Worm (Caenorhabditis elegans) whole organism, L1 larva: ENCODE data around the gene ekl-5.

ENCODE experiments used
- ama-1 ChIP-seq: fragments of 150-350 bp; optimal IDR thresholded peaks from 2 replicates; lab custom pipeline; 2014
- blmp-1 ChIP-seq: fragments of 150-350 bp; optimal IDR thresholded peaks from 2 replicates; lab custom pipeline; 2014; ENCODE audit warnings: missing biosample characterization, missing genetic modification characterization
- ets-5 ChIP-seq: fragments of 200-800 bp; sonication (Bioruptor generic); IDR thresholded peaks from 2 replicates; pipeline ENCODE4 v1.3.6; 2022; ENCODE audit warnings: missing genetic modification characterization, missing compliant biosample characterization
- isw-1 ChIP-seq: fragments of 200-800 bp; sonication (Bioruptor generic); IDR thresholded peaks from 2 replicates; pipeline ENCODE4 v1.3.6; 2022; ENCODE audit warnings: missing genetic modification characterization, missing compliant biosample characterization
- lin-15B ChIP-seq: fragments of 150-350 bp; sonication (generic microtip); optimal IDR thresholded peaks from 3 replicates; lab custom pipeline; 2014; ENCODE audit warnings: missing biosample characterization, missing genetic modification characterization
- mdl-1 ChIP-seq, 2 experiments: fragments of 150-350 bp; optimal IDR thresholded peaks; 2 replicates each; lab custom pipeline; 2014 to 2017; ENCODE audit warnings: missing biosample characterization in 2 of 2, missing genetic modification characterization in 2 of 2, inconsistent platforms in 1 of 2
- nhr-11 ChIP-seq: fragments of 150-350 bp; optimal IDR thresholded peaks from 2 replicates; lab custom pipeline; 2014; ENCODE audit warnings: missing biosample characterization, missing genetic modification characterization
- nhr-237 ChIP-seq: fragments of 150-350 bp; optimal IDR thresholded peaks from 2 replicates; lab custom pipeline; 2014; ENCODE audit warnings: missing biosample characterization, missing genetic modification characterization
- nhr-76 ChIP-seq: sonication (generic microtip); optimal IDR thresholded peaks from 2 replicates; lab custom pipeline; 2017; ENCODE audit warnings: missing biosample characterization, missing genetic modification characterization
- nhr-77 ChIP-seq: fragments of 150-350 bp; optimal IDR thresholded peaks from 2 replicates; lab custom pipeline; 2014; ENCODE audit warnings: missing biosample characterization, missing genetic modification characterization
- nhr-85 ChIP-seq: sonication (generic microtip); peaks from one replicate; lab custom pipeline; 2016; ENCODE audit warnings: missing genetic modification characterization, inconsistent platforms, missing compliant biosample characterization
- unc-62 ChIP-seq: fragments of 150-350 bp; optimal IDR thresholded peaks from 2 replicates; lab custom pipeline; 2014; ENCODE audit warnings: missing biosample characterization, missing genetic modification reagents, missing genetic modification characterization
- unc-86 ChIP-seq: sonication (generic microtip); optimal IDR thresholded peaks from 2 replicates; lab custom pipeline; 2016; ENCODE audit warnings: missing genetic modification characterization, missing compliant biosample characterization
- ztf-11 ChIP-seq, 2 experiments: sonication (generic microtip); optimal IDR thresholded peaks; 2 replicates each; lab custom pipeline; 2016 to 2017; ENCODE audit warnings: missing genetic modification characterization in 2 of 2, missing biosample characterization in 1 of 2, missing compliant biosample characterization in 1 of 2

ce11 chrX:13875913-13876312, 41.1 kb downstream of the ekl-5 start:
- no peak for TF ChIP-seq blmp-1 (tag; lab: Kevin White, UChicago)
- no peak for TF ChIP-seq ama-1 (lab: Kevin White, UChicago)
- TF ChIP-seq unc-86 (tag; lab: Kevin White, UChicago), result no peak
- TF ChIP-seq nhr-237, result no peak
- TF ChIP-seq isw-1 (GFP tag; lab: Robert Waterston, UW), result no peak
- no peak for TF ChIP-seq nhr-76 (tag; lab: Kevin White, UChicago)
- no peak for TF ChIP-seq lin-15B
- TF ChIP-seq nhr-77 (tag; lab: Kevin White, UChicago), result no peak
- no peak for TF ChIP-seq ets-5 (GFP tag; lab: Robert Waterston, UW)
- TF ChIP-seq mdl-1 (tag; optimal IDR thresholded peaks at IDR 0.05; lab: Kevin White, UChicago), result no peak
- no peak for TF ChIP-seq unc-62 (GFP tag; lab: Kevin White, UChicago)
- no peak for TF ChIP-seq nhr-11 (tag; lab: Kevin White, UChicago)
- no peak for TF ChIP-seq ztf-11 (tag; optimal IDR thresholded peaks at IDR 0.05; lab: Kevin White, UChicago)
- TF ChIP-seq nhr-85 (tag; lab: Kevin White, UChicago), result no peak
